Worm (Caenorhabditis elegans) whole organism, early embryonic: ENCODE measurements around the gene Y38H6C.13.
A peak's percentile ranks its signal among the peaks of the same experiment; 100 is the strongest.

Source experiments
- B0310.2 ChIP-seq: sonication (generic microtip); optimal IDR thresholded peaks from 2 replicates; lab custom pipeline; 2016; ENCODE audit warnings: mild to moderate bottlenecking, missing genetic modification characterization, missing compliant biosample characterization
- F13C5.2 ChIP-seq: sonication (generic microtip); optimal IDR thresholded peaks from 2 replicates; lab custom pipeline; 2017; ENCODE audit warnings: mild to moderate bottlenecking, missing genetic modification characterization, inconsistent platforms, missing compliant biosample characterization
- aly-1 ChIP-seq: sonication (generic microtip); optimal IDR thresholded peaks from 2 replicates; lab custom pipeline; 2016; ENCODE audit warnings: missing genetic modification characterization, missing compliant biosample characterization
- ama-1 ChIP-seq: fragments of 150-350 bp; optimal IDR thresholded peaks from 2 replicates; lab custom pipeline; 2014
- ceh-13 ChIP-seq: fragments of 200-800 bp; sonication (Bioruptor generic); optimal IDR thresholded peaks from 2 replicates; lab custom pipeline; 2018; ENCODE audit warnings: mild to moderate bottlenecking, missing genetic modification characterization, missing compliant biosample characterization
- ceh-36 ChIP-seq: sonication (generic microtip); optimal IDR thresholded peaks from 2 replicates; lab custom pipeline; 2016; ENCODE audit warnings: missing genetic modification characterization, inconsistent platforms, missing compliant biosample characterization
- ets-7 ChIP-seq: sonication (generic microtip); optimal IDR thresholded peaks from 2 replicates; lab custom pipeline; 2016; ENCODE audit warnings: missing genotype, missing genetic modification characterization, missing compliant biosample characterization
- flt-1 ChIP-seq: fragments of 200-800 bp; sonication (Bioruptor generic); IDR thresholded peaks from 2 replicates; pipeline ENCODE4 v1.3.6; 2022; ENCODE audit warnings: missing genetic modification characterization, missing compliant biosample characterization
- hmbx-1 ChIP-seq: sonication (generic microtip); optimal IDR thresholded peaks from 2 replicates; lab custom pipeline; 2016; ENCODE audit warnings: mild to moderate bottlenecking, missing genetic modification characterization, missing compliant biosample characterization
- hmg-4 ChIP-seq: fragments of 200-800 bp; sonication (Bioruptor generic); optimal IDR thresholded peaks from 2 replicates; lab custom pipeline; 2018; ENCODE audit warnings: mild to moderate bottlenecking, missing genetic modification characterization, missing compliant biosample characterization
- hnd-1 ChIP-seq: sonication (generic microtip); optimal IDR thresholded peaks from 2 replicates; lab custom pipeline; 2016; ENCODE audit warnings: missing genetic modification characterization, missing compliant biosample characterization
- pes-1 ChIP-seq: fragments of 200-800 bp; sonication (Bioruptor generic); IDR thresholded peaks from 2 replicates; pipeline ENCODE4 v1.3.6; 2022; ENCODE audit warnings: missing genetic modification reagents, missing genetic modification characterization, missing compliant biosample characterization
- scrt-1 ChIP-seq: fragments of 200-800 bp; sonication (Bioruptor generic); IDR thresholded peaks from 2 replicates; pipeline ENCODE4 v1.3.6; 2022; ENCODE audit warnings: missing genetic modification characterization, missing compliant biosample characterization
- sea-1 ChIP-seq: fragments of 200-800 bp; sonication (Bioruptor generic); conservative IDR thresholded peaks from 2 replicates; pipeline ENCODE4 v1.3.6; 2022; ENCODE audit warnings: missing genetic modification characterization, missing compliant biosample characterization
- tbx-11 ChIP-seq: fragments of 200-800 bp; sonication (Bioruptor generic); IDR thresholded peaks from 2 replicates; pipeline ENCODE4 v1.3.6; 2022; ENCODE audit warnings: missing genetic modification characterization, missing compliant biosample characterization
- tbx-37 ChIP-seq: fragments of 200-800 bp; sonication (Bioruptor generic); conservative IDR thresholded peaks from 2 replicates; pipeline ENCODE4 v1.3.6; 2022; ENCODE audit warnings: missing genetic modification reagents, missing genetic modification characterization, missing compliant biosample characterization
- tra-4 ChIP-seq: sonication (generic microtip); optimal IDR thresholded peaks from 2 replicates; lab custom pipeline; 2017; ENCODE audit warnings: missing genetic modification characterization, missing compliant biosample characterization

The Y38H6C.13 gene

DNA sequence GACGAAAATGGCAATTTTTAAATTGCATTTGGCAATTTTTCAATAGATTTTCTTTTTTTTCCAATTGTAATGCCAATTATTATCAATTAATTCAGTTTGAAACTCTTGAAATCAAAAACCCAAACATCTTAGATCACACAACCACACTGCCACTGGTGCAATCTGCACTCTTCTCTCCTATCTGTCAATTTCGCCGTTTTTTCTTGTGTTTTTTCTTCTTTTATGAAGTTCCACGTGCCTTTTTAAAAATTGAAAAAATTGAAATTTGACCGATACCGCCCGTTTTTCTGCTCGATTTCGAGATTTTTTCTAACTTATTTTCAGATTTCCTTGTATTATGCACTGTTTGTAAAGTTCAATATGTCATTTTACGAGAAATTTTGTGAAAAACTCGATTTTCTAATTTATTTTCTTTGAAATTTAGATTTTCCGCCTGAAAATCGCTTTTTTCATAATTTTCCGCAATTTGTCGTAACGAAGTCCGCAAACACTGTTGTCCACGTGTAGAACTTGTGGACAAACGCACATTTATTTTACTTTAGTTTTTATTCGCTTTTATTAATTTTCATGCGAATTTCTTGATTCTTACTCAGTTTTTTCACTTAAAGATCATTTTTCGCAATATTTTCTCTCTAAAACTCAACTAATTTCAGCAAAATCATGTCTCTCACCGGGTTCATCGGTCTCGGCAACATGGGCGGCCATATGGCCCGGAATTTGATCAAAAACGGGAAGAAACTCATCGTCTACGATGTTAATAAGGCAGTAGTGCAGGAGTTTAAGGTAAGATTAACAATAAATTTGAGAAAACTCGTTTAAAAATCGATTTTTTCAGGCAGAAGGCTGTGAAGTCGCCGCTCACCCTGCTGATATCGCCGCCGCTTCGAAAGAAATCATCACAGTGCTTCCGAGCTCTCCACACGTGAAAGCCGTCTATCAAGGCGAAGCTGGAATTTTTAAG, 34.0 kb upstream of the Y38H6C.13 start, which contains the start of gene B0250.5:
TSS of gene B0250.5 (plus strand) at position 654 of the 961 bp plus-strand sequence.
- TF ChIP-seq ceh-36 (tag; lab: Kevin White, UChicago) = no peak
- TF ChIP-seq F13C5.2 (tag; lab: Kevin White, UChicago) = peak; percentile 41

DNA sequence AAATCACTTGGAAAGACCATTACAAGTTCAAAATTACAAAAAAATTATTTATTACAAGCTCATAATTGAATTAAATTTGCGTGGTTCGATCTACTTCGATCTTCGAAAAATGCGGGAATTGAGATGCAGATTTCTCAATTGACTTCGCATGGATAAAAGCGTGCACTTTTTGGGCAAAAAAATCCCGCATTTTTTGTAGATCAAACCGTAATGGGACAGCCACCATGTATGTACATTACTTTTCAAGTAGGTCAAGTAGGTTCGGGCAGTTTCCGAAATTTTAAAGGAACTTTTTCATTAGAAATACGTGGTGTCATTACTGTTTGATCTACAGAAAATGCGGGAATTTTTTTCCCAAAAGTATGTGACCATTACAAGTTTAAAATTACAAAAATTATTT, 30.1 kb upstream of the Y38H6C.13 start:
- no peak for TF ChIP-seq flt-1 (GFP tag; lab: Robert Waterston, UW)
- no peak for TF ChIP-seq pes-1 (GFP tag; lab: Robert Waterston, UW)
- TF ChIP-seq aly-1 (tag; lab: Kevin White, UChicago) = no peak
- TF ChIP-seq B0310.2 (tag; lab: Kevin White, UChicago) = no peak
- no peak for TF ChIP-seq scrt-1 (GFP tag; lab: Robert Waterston, UW)
- no peak for TF ChIP-seq hmg-4 (GFP tag; lab: Kevin White, UChicago)
- TF ChIP-seq ceh-13 (GFP tag; lab: Kevin White, UChicago) = no peak
- TF ChIP-seq hnd-1 (tag; lab: Kevin White, UChicago) = no peak
- no peak for TF ChIP-seq ets-7 (tag; lab: Kevin White, UChicago)
- no peak for TF ChIP-seq ceh-36 (tag; lab: Kevin White, UChicago)
- TF ChIP-seq tbx-37 (GFP tag; lab: Robert Waterston, UW) = no peak
- TF ChIP-seq tbx-11 (GFP tag; lab: Robert Waterston, UW) = no peak

DNA sequence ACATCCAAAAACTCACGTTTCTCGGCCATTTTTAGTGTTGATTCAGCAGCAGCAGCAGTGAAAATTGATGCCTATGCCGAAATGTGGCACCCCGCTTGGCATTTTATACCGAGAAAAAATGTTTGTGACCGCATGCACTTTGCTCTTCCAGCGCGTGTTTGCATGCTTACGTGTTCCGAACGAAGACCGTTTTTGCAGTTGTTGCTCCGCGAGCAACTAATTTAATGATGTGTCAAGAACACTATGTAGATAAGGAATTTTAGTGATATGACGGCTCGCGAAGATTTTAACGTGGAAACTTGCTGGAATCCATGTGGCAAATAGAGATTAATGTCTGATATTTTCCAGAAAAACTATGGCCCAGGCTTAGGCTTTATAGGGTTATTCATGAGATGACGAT, 28.6 kb upstream of the Y38H6C.13 start, which contains the start of gene dct-16:
TSS of gene dct-16 (minus strand) at position 78 of the 400 bp plus-strand sequence.
- TF ChIP-seq scrt-1 (GFP tag; lab: Robert Waterston, UW) (no peak), aly-1 (tag; lab: Kevin White, UChicago) (no peak), hmbx-1 (tag; lab: Kevin White, UChicago) (no peak), F13C5.2 (tag; lab: Kevin White, UChicago) (no peak), tra-4 (tag; lab: Kevin White, UChicago) (no peak), tbx-37 (GFP tag; lab: Robert Waterston, UW) (no peak), sea-1 (no peak), flt-1 (GFP tag; lab: Robert Waterston, UW) (no peak), ceh-13 (GFP tag; lab: Kevin White, UChicago) (no peak), pes-1 (GFP tag; lab: Robert Waterston, UW) (no peak), hmg-4 (GFP tag; lab: Kevin White, UChicago) (no peak), tbx-11 (GFP tag; lab: Robert Waterston, UW) (no peak), ets-7 (tag; lab: Kevin White, UChicago) (no peak), hnd-1 (tag; lab: Kevin White, UChicago) (no peak), ama-1 (lab: Kevin White, UChicago) (no peak), B0310.2 (tag; lab: Kevin White, UChicago) (no peak), ceh-36 (tag; lab: Kevin White, UChicago) (no peak)

DNA sequence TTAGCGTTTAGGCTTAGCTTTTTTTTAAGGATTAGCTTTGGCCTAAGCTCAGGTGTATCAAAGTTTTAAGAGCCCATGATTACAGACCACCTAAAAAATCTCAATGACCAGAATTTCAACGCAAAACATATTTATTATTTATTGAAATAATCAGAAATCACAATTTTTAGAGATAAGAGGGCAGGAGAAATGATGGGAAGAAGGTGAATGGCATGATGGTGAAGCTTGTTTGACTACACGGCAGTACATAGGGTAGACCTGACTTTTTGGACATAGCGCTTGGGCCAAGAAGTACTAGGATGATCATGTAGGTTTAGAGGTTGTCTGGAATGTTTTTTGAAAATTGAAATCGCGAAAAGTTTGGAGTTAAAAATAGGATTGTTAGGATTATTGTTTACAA, 28.0 kb upstream of the Y38H6C.13 start:
- TF ChIP-seq F13C5.2 (tag; lab: Kevin White, UChicago) (no peak), hnd-1 (tag; lab: Kevin White, UChicago) (no peak), hmg-4 (GFP tag; lab: Kevin White, UChicago) (no peak), ets-7 (tag; lab: Kevin White, UChicago) (no peak), flt-1 (GFP tag; lab: Robert Waterston, UW) (no peak), hmbx-1 (tag; lab: Kevin White, UChicago) (no peak), tbx-11 (GFP tag; lab: Robert Waterston, UW) (no peak), B0310.2 (tag; lab: Kevin White, UChicago) (no peak), tbx-37 (GFP tag; lab: Robert Waterston, UW) (no peak), tra-4 (tag; lab: Kevin White, UChicago) (no peak), scrt-1 (GFP tag; lab: Robert Waterston, UW) (no peak), ceh-36 (tag; lab: Kevin White, UChicago) (no peak), sea-1 (no peak), pes-1 (GFP tag; lab: Robert Waterston, UW) (no peak), ceh-13 (GFP tag; lab: Kevin White, UChicago) (no peak), ama-1 (lab: Kevin White, UChicago) (no peak), aly-1 (tag; lab: Kevin White, UChicago) (no peak)

- TF ChIP-seq tbx-11 (GFP tag; lab: Robert Waterston, UW) (no peak), hnd-1 (tag; lab: Kevin White, UChicago) (no peak), hmbx-1 (tag; lab: Kevin White, UChicago) (no peak), ets-7 (tag; lab: Kevin White, UChicago) (no peak), scrt-1 (GFP tag; lab: Robert Waterston, UW) (no peak), ceh-13 (GFP tag; lab: Kevin White, UChicago) (no peak), hmg-4 (GFP tag; lab: Kevin White, UChicago) (no peak), tra-4 (tag; lab: Kevin White, UChicago) (no peak), F13C5.2 (tag; lab: Kevin White, UChicago) (no peak), pes-1 (GFP tag; lab: Robert Waterston, UW) (no peak), B0310.2 (tag; lab: Kevin White, UChicago) (no peak), ceh-36 (tag; lab: Kevin White, UChicago) (no peak), sea-1 (no peak), flt-1 (GFP tag; lab: Robert Waterston, UW) (no peak), aly-1 (tag; lab: Kevin White, UChicago) (no peak), ama-1 (lab: Kevin White, UChicago) (no peak), tbx-37 (GFP tag; lab: Robert Waterston, UW) (no peak)
Observed at ce11 chrV:20500405-20500804, 27.2 kb upstream of the Y38H6C.13 start, which contains the start of gene dct-14. Gene dct-14, minus strand, starts transcription at chrV:20500505.

DNA sequence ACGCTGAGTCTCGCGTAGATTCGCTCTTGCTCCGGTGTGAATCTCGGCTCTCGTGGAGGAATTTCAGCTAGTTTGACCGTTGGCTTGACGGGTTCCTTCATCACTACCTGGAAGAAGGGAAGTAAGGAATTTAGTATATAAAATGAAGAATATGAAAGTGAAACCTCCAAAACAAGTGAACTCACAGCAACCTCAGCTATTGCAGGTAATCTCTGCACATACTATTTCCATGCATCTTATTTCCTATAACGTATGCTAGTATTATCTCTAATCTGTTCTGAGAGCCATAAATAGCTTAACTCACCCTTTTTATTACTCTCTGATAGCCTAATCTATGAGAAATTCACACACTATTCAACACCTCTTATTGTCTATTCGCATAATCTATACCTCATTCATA, 22.6 kb upstream of the Y38H6C.13 start, which contains the start of gene Y38H6C.4:
TSS of gene Y38H6C.4 (minus strand) at position 101 of the 400 bp plus-strand sequence.
- TF ChIP-seq hnd-1 (tag; lab: Kevin White, UChicago) (no peak), ama-1 (lab: Kevin White, UChicago) (no peak), tbx-37 (GFP tag; lab: Robert Waterston, UW) (no peak), sea-1 (no peak), tra-4 (tag; lab: Kevin White, UChicago) (no peak), scrt-1 (GFP tag; lab: Robert Waterston, UW) (no peak), ceh-13 (GFP tag; lab: Kevin White, UChicago) (no peak), ets-7 (tag; lab: Kevin White, UChicago) (no peak), hmg-4 (GFP tag; lab: Kevin White, UChicago) (no peak), ceh-36 (tag; lab: Kevin White, UChicago) (no peak), hmbx-1 (tag; lab: Kevin White, UChicago) (no peak), tbx-11 (GFP tag; lab: Robert Waterston, UW) (no peak), aly-1 (tag; lab: Kevin White, UChicago) (no peak), pes-1 (GFP tag; lab: Robert Waterston, UW) (no peak), F13C5.2 (tag; lab: Kevin White, UChicago) (no peak), B0310.2 (tag; lab: Kevin White, UChicago) (no peak), flt-1 (GFP tag; lab: Robert Waterston, UW) (no peak)
